Fruit fly (Drosophila melanogaster) whole organism, wandering third instar larva: Measurements from ENCODE around the gene Clc.

ENCODE experiments used
- Abd-B ChIP-seq: fragments of >200 bp; optimal IDR thresholded peaks from 2 replicates; lab custom pipeline; 2017; ENCODE audit warnings: missing biosample characterization, missing genetic modification characterization
- CrebA ChIP-seq: fragments of 200-800 bp; sonication (Bioruptor generic); optimal IDR thresholded peaks from 2 replicates; lab custom pipeline; 2016; ENCODE audit warnings: missing biosample characterization, mild to moderate bottlenecking, missing genetic modification characterization, borderline replicate concordance
- Dfd ChIP-seq: fragments of >200 bp; optimal IDR thresholded peaks from 2 replicates; lab custom pipeline; 2017; ENCODE audit warnings: missing biosample characterization, missing genetic modification characterization
- GATAd ChIP-seq: sonication (Bioruptor generic); optimal IDR thresholded peaks from 2 replicates; lab custom pipeline; 2016; ENCODE audit warnings: missing biosample characterization, missing genetic modification characterization
- HLH106 ChIP-seq: fragments of 200-800 bp; optimal IDR thresholded peaks from 3 replicates; lab custom pipeline; 2019; ENCODE audit warnings: missing biosample characterization, mild to moderate bottlenecking, missing genetic modification characterization, moderate library complexity
- Hnf4 ChIP-seq: fragments of 200-800 bp; sonication (Bioruptor generic); optimal IDR thresholded peaks from 2 replicates; lab custom pipeline; 2016; ENCODE audit warnings: missing biosample characterization, mild to moderate bottlenecking, missing genetic modification characterization
- Hr78 ChIP-seq: fragments of >200 bp; optimal IDR thresholded peaks from 2 replicates; lab custom pipeline; 2017; ENCODE audit warnings: missing biosample characterization, missing genetic modification characterization
- Hr83 ChIP-seq: fragments of 200-300 bp; sonication (Bioruptor generic); optimal IDR thresholded peaks from 2 replicates; lab custom pipeline; 2016; ENCODE audit warnings: missing biosample characterization, mild to moderate bottlenecking, missing genetic modification characterization, moderate library complexity; ENCODE audit not compliant: poor library complexity, severe bottlenecking
- Jra ChIP-seq: sonication (Bioruptor generic); optimal IDR thresholded peaks from 2 replicates; lab custom pipeline; 2016; ENCODE audit warnings: missing biosample characterization, missing genetic modification characterization
- Mio ChIP-seq: sonication (Bioruptor generic); optimal IDR thresholded peaks from 2 replicates; lab custom pipeline; 2016; ENCODE audit warnings: missing biosample characterization, missing genetic modification characterization
- N ChIP-seq: fragments of >200 bp; optimal IDR thresholded peaks from 2 replicates; lab custom pipeline; 2018; ENCODE audit warnings: missing biosample characterization, missing external identifiers, missing genetic modification characterization
- OdsH ChIP-seq: fragments of 200-800 bp; sonication (Bioruptor generic); optimal IDR thresholded peaks from 2 replicates; lab custom pipeline; 2016; ENCODE audit warnings: missing biosample characterization, mild to moderate bottlenecking, missing genetic modification characterization
- Rel ChIP-seq, 2 experiments: fragments of 200-800 bp; sonication (Bioruptor generic) in 1 of 2; optimal IDR thresholded peaks; 2 replicates in 1 of 2; 3 replicates in 1 of 2; lab custom pipeline; 2016 to 2019; ENCODE audit warnings: mild to moderate bottlenecking in 2 of 2, missing biosample characterization in 2 of 2, missing genetic modification characterization in 2 of 2, moderate library complexity in 1 of 2
- Sp1 ChIP-seq: fragments of 200-800 bp; sonication (Bioruptor generic); optimal IDR thresholded peaks from 3 replicates; lab custom pipeline; 2019; ENCODE audit warnings: missing biosample characterization, mild to moderate bottlenecking, missing genetic modification characterization, moderate library complexity
- Vsx2 ChIP-seq: fragments of 200-300, 225-300 bp; sonication (Bioruptor generic); optimal IDR thresholded peaks from 2 replicates; lab custom pipeline; 2018; ENCODE audit warnings: missing biosample characterization, missing genetic modification characterization; ENCODE audit not compliant: partially characterized antibody
- br ChIP-seq: fragments of 200-800 bp; sonication (Bioruptor generic); optimal IDR thresholded peaks from 2 replicates; lab custom pipeline; 2016; ENCODE audit warnings: missing biosample characterization, missing genetic modification characterization
- brk ChIP-seq: fragments of 200-800 bp; sonication (Bioruptor generic); optimal IDR thresholded peaks from 2 replicates; lab custom pipeline; 2016; ENCODE audit warnings: missing biosample characterization, mild to moderate bottlenecking, missing genetic modification characterization
- dl ChIP-seq, 2 experiments: fragments of 175-275, 200-275 bp in 1 of 2; fragments of 200-275 bp in 1 of 2; sonication (Bioruptor generic); optimal IDR thresholded peaks; lab custom pipeline; 2018; ENCODE audit warnings: mild to moderate bottlenecking in 2 of 2, missing biosample characterization in 2 of 2, missing genetic modification characterization in 2 of 2, moderate library complexity in 2 of 2; ENCODE audit not compliant: partially characterized antibody in 2 of 2, insufficient read depth in 1 of 2
- dmrt93B ChIP-seq: fragments of 200-800 bp; sonication (Bioruptor generic); optimal IDR thresholded peaks from 2 replicates; lab custom pipeline; 2018; ENCODE audit warnings: missing biosample characterization, mild to moderate bottlenecking, missing genetic modification characterization
- dsf ChIP-seq: sonication (Bioruptor generic); optimal IDR thresholded peaks from 2 replicates; lab custom pipeline; 2016; ENCODE audit warnings: missing biosample characterization, missing genetic modification characterization, borderline replicate concordance
- ey ChIP-seq: fragments of 200-800 bp; sonication (Bioruptor generic); optimal IDR thresholded peaks from 2 replicates; lab custom pipeline; 2016; ENCODE audit warnings: missing biosample characterization, missing genetic modification characterization
- foxo ChIP-seq, 2 experiments: fragments of 200-800 bp; sonication (Bioruptor generic); optimal IDR thresholded peaks; 2 replicates in 1 of 2; 3 replicates in 1 of 2; lab custom pipeline; 2016 to 2017; ENCODE audit warnings: missing biosample characterization in 2 of 2, missing genetic modification characterization in 2 of 2
- jim ChIP-seq: fragments of 175-275, 200-325 bp; sonication (Bioruptor generic); optimal IDR thresholded peaks from 2 replicates; lab custom pipeline; 2016; ENCODE audit warnings: missing biosample characterization, mild to moderate bottlenecking, missing genetic modification characterization
- pan ChIP-seq: fragments of >200 bp; optimal IDR thresholded peaks from 2 replicates; lab custom pipeline; 2017
- psq ChIP-seq: fragments of 200-800 bp; sonication (Bioruptor generic); optimal IDR thresholded peaks from 3 replicates; lab custom pipeline; 2017; ENCODE audit warnings: missing biosample characterization, mild to moderate bottlenecking, missing genetic modification characterization, moderate library complexity
- rgr ChIP-seq: fragments of 200-800 bp; sonication (Bioruptor generic); optimal IDR thresholded peaks from 3 replicates; lab custom pipeline; 2016; ENCODE audit warnings: missing biosample characterization, mild to moderate bottlenecking, missing genetic modification characterization
- sage ChIP-seq: fragments of 200-800 bp; sonication (Bioruptor generic); optimal IDR thresholded peaks from 2 replicates; lab custom pipeline; 2016; ENCODE audit warnings: missing biosample characterization, mild to moderate bottlenecking, missing genetic modification characterization
- tai ChIP-seq: sonication (Bioruptor generic); optimal IDR thresholded peaks from 2 replicates; lab custom pipeline; 2016; ENCODE audit warnings: missing biosample characterization, missing genetic modification characterization
- usp ChIP-seq: fragments of >200 bp; optimal IDR thresholded peaks from 2 replicates; lab custom pipeline; 2017; ENCODE audit warnings: missing biosample characterization, missing genetic modification characterization
- woc ChIP-seq: sonication (Bioruptor generic); optimal IDR thresholded peaks from 2 replicates; lab custom pipeline; 2016; ENCODE audit warnings: missing biosample characterization, mild to moderate bottlenecking, missing genetic modification characterization

Clc gene

dm6 chr3L:20265514-20265913 is 24.7 kb downstream of the Clc start, which contains the start of gene CG32228:
CG32228 (plus strand) TSS chr3L:20265814.
- TF ChIP-seq Abd-B (GFP tag; lab: Kevin White, UChicago) (no peak), pan (lab: Kevin White, UChicago) (no peak), ey (GFP tag; lab: Kevin White, UChicago) (no peak), GATAd (GFP tag; lab: Kevin White, UChicago) (no peak), OdsH (GFP tag; lab: Kevin White, UChicago) (no peak), rgr (GFP tag; lab: Kevin White, UChicago) (no peak), Vsx2 (GFP tag; lab: Kevin White, UChicago) (no peak), usp (GFP tag; lab: Kevin White, UChicago) (no peak), Jra (GFP tag; lab: Kevin White, UChicago) (no peak), Sp1 (GFP tag; lab: Kevin White, UChicago) (no peak), Hr83 (GFP tag; lab: Kevin White, UChicago) (no peak), dsf (GFP tag; lab: Kevin White, UChicago) (no peak)

- TF ChIP-seq psq (GFP tag; lab: Kevin White, UChicago), result no peak
- no peak for TF ChIP-seq Mio (GFP tag; lab: Kevin White, UChicago)
- TF ChIP-seq jim (GFP tag; lab: Kevin White, UChicago), result no peak
- TF ChIP-seq Hnf4 (GFP tag; lab: Kevin White, UChicago), result no peak
- no peak for TF ChIP-seq brk (GFP tag; lab: Kevin White, UChicago)
- TF ChIP-seq N (GFP tag; lab: Kevin White, UChicago), result no peak
- TF ChIP-seq GATAd (GFP tag; lab: Kevin White, UChicago), result no peak
- TF ChIP-seq tai (GFP tag; lab: Kevin White, UChicago), result no peak
- TF ChIP-seq Abd-B (GFP tag; lab: Kevin White, UChicago), result no peak
- TF ChIP-seq sage, result no peak
- no peak for TF ChIP-seq rgr (GFP tag; lab: Kevin White, UChicago)
- TF ChIP-seq Hr78, result no peak
- TF ChIP-seq Sp1 (GFP tag; lab: Kevin White, UChicago), result no peak
- TF ChIP-seq HLH106 (tag; lab: Kevin White, UChicago), result no peak
- TF ChIP-seq CrebA, result no peak
- no peak for TF ChIP-seq foxo (GFP tag; optimal IDR thresholded peaks at IDR 0.05; lab: Kevin White, UChicago)
- TF ChIP-seq Vsx2 (GFP tag; lab: Kevin White, UChicago), result no peak
- TF ChIP-seq ey (GFP tag; lab: Kevin White, UChicago), result no peak
- TF ChIP-seq Dfd (GFP tag; lab: Kevin White, UChicago), result no peak
- TF ChIP-seq Rel (GFP tag; optimal IDR thresholded peaks at IDR 0.05; lab: Kevin White, UChicago), result no peak
- no peak for TF ChIP-seq Rel (tag; optimal IDR thresholded peaks at IDR 0.05; lab: Kevin White, UChicago)
These were observed 34.4 kb downstream of the Clc start, which contains the start of gene CG17122 for dm6 chr3L:20275235-20275634. CG17122 (minus strand) TSS chr3L:20275335.

dm6 chr3L:20275886-20276285 is 35.0 kb downstream of the Clc start:
- TF ChIP-seq Hnf4 (GFP tag; lab: Kevin White, UChicago) (no peak), sage (no peak), Vsx2 (GFP tag; lab: Kevin White, UChicago) (no peak), dmrt93B (no peak), Jra (GFP tag; lab: Kevin White, UChicago) (no peak), brk (GFP tag; lab: Kevin White, UChicago) (no peak)

DNA sequence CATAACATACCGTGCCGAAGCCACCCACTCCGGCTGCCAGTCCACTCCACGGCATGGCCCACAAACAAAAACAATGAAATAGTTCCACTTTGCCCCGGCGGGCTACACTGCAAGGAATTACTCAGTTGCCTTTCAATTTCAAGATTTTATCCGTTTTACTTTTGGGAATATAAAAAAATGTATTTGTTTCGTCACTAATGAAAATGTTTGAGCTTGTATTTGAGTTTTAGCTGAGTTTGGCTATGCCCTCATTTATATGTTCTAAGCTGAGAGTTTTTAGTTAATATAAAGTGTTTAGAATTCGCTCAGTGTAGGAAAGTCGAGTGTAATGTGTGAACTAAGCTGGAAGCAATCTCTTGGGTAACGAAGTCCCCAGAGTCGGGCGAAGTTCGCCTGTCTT is 35.8 kb downstream of the Clc start:
- TF ChIP-seq Sp1 (GFP tag; lab: Kevin White, UChicago) (no peak), N (GFP tag; lab: Kevin White, UChicago) (no peak), brk (GFP tag; lab: Kevin White, UChicago) (no peak), br (GFP tag; lab: Kevin White, UChicago) (no peak), psq (GFP tag; lab: Kevin White, UChicago) (no peak), tai (GFP tag; lab: Kevin White, UChicago) (no peak), dl (GFP tag; optimal IDR thresholded peaks at IDR 0.05; lab: Kevin White, UChicago; ENCODE audit: insufficient read depth in 1 of 2, partially characterized antibody in 2 of 2) (no peak), Rel (GFP tag; optimal IDR thresholded peaks at IDR 0.05; lab: Kevin White, UChicago) (no peak), Rel (tag; optimal IDR thresholded peaks at IDR 0.05; lab: Kevin White, UChicago) (no peak), woc (GFP tag; lab: Kevin White, UChicago) (no peak), dsf (GFP tag; lab: Kevin White, UChicago) (no peak), Abd-B (GFP tag; lab: Kevin White, UChicago) (no peak), Hr83 (GFP tag; lab: Kevin White, UChicago) (no peak), GATAd (GFP tag; lab: Kevin White, UChicago) (no peak)
